Fruit fly (Drosophila melanogaster) whole organism, prepupa: Measurements from ENCODE around the gene crn.

Source experiments
- Blimp-1 ChIP-seq: fragments of 200-800 bp; sonication (Bioruptor generic); optimal IDR thresholded peaks from 3 replicates; lab custom pipeline; 2017; ENCODE audit warnings: missing biosample characterization, missing genetic modification characterization, mild to moderate bottlenecking, moderate library complexity, missing genetic modification reagents
- CG10669 ChIP-seq: fragments of 200-800 bp; sonication (Bioruptor generic); optimal IDR thresholded peaks from 3 replicates; lab custom pipeline; 2018; ENCODE audit warnings: missing biosample characterization, mild to moderate bottlenecking, missing genetic modification characterization, moderate library complexity
- CG11294 ChIP-seq: fragments of 200-800 bp; sonication (Bioruptor generic); IDR thresholded peaks from 2 replicates; pipeline ENCODE4 v1.3.6; 2022; ENCODE audit warnings: missing biosample characterization, missing genetic modification characterization
- CG11762 ChIP-seq: fragments of 200-800 bp; sonication (Bioruptor generic); optimal IDR thresholded peaks from 3 replicates; lab custom pipeline; 2016; ENCODE audit warnings: missing biosample characterization, missing genetic modification characterization; ENCODE audit not compliant: insufficient read depth
- CG1621 ChIP-seq: fragments of 200-800 bp; sonication (Bioruptor generic); optimal IDR thresholded peaks from 3 replicates; lab custom pipeline; 2018; ENCODE audit warnings: missing biosample characterization, mild to moderate bottlenecking, missing genetic modification characterization
- CG16779 ChIP-seq: fragments of 200-800 bp; sonication (Bioruptor generic); optimal IDR thresholded peaks from 3 replicates; lab custom pipeline; 2017; ENCODE audit warnings: missing biosample characterization, mild to moderate bottlenecking, missing genetic modification characterization
- CG3032 ChIP-seq: fragments of 200-800 bp; optimal IDR thresholded peaks from 2 replicates; lab custom pipeline; 2019; ENCODE audit warnings: missing biosample characterization, mild to moderate bottlenecking, missing genetic modification characterization, moderate library complexity
- CG31627 ChIP-seq: fragments of 200-800 bp; sonication (Bioruptor generic); optimal IDR thresholded peaks from 3 replicates; lab custom pipeline; 2016; ENCODE audit warnings: missing biosample characterization, missing genetic modification characterization
- CG32006 ChIP-seq: fragments of 200-800 bp; sonication (Bioruptor generic); optimal IDR thresholded peaks from 3 replicates; lab custom pipeline; 2017; ENCODE audit warnings: missing biosample characterization, mild to moderate bottlenecking, missing genetic modification characterization
- CG34406 ChIP-seq: fragments of 200-800 bp; sonication (Bioruptor generic); optimal IDR thresholded peaks from 3 replicates; lab custom pipeline; 2016; ENCODE audit warnings: missing biosample characterization, missing genetic modification characterization
- CG3919 ChIP-seq: fragments of 200-800 bp; sonication (Bioruptor generic); optimal IDR thresholded peaks from 3 replicates; lab custom pipeline; 2016; ENCODE audit warnings: missing biosample characterization, missing genetic modification characterization
- CG4318 ChIP-seq: fragments of 200-800 bp; sonication (Bioruptor generic); optimal IDR thresholded peaks from 3 replicates; lab custom pipeline; 2017; ENCODE audit warnings: missing biosample characterization, mild to moderate bottlenecking, missing genetic modification characterization
- CG6163 ChIP-seq: fragments of 200-800 bp; sonication (Bioruptor generic); IDR thresholded peaks from 3 replicates; pipeline ENCODE4 v1.3.6; 2022; ENCODE audit warnings: missing biosample characterization, missing genetic modification characterization
- CG6276 ChIP-seq: fragments of 200-800 bp; sonication (Bioruptor generic); optimal IDR thresholded peaks from 2 replicates; lab custom pipeline; 2017; ENCODE audit warnings: missing biosample characterization, mild to moderate bottlenecking, missing genetic modification characterization
- CG6792 ChIP-seq: fragments of 200-800 bp; sonication (Bioruptor generic); optimal IDR thresholded peaks from 3 replicates; lab custom pipeline; 2016; ENCODE audit warnings: missing biosample characterization, missing genetic modification characterization
- CG6808 ChIP-seq: fragments of 200-800 bp; sonication (Bioruptor generic); optimal IDR thresholded peaks from 3 replicates; lab custom pipeline; 2017; ENCODE audit warnings: missing biosample characterization, missing genetic modification characterization, mild to moderate bottlenecking, moderate library complexity, missing genetic modification reagents
- CG6854 ChIP-seq: fragments of 200-800 bp; sonication (Bioruptor generic); optimal IDR thresholded peaks from 2 replicates; lab custom pipeline; 2017; ENCODE audit warnings: missing biosample characterization, mild to moderate bottlenecking, missing genetic modification characterization
- CG7368 ChIP-seq: fragments of 200-800 bp; sonication (Bioruptor generic); optimal IDR thresholded peaks from 3 replicates; lab custom pipeline; 2016; ENCODE audit warnings: missing biosample characterization, missing genetic modification characterization
- CG8119 ChIP-seq: fragments of 200-800 bp; sonication (Bioruptor generic); IDR thresholded peaks from 3 replicates; pipeline ENCODE4 v1.3.6; 2022; ENCODE audit warnings: missing biosample characterization, missing genetic modification characterization
- CG8319 ChIP-seq: fragments of 200-800 bp; sonication (Bioruptor generic); optimal IDR thresholded peaks from 3 replicates; lab custom pipeline; 2016; ENCODE audit warnings: missing biosample characterization, missing genetic modification characterization
- CG9139 ChIP-seq: fragments of 200-800 bp; sonication (Bioruptor generic); optimal IDR thresholded peaks from 3 replicates; lab custom pipeline; 2017; ENCODE audit warnings: missing biosample characterization, mild to moderate bottlenecking, missing genetic modification characterization
- Eip75B ChIP-seq: fragments of 200-800 bp; sonication (Bioruptor generic); optimal IDR thresholded peaks from 3 replicates; lab custom pipeline; 2016; ENCODE audit warnings: missing biosample characterization, missing genetic modification characterization
- Eip78C ChIP-seq: fragments of 200-800 bp; sonication (Bioruptor generic); peaks from one replicate; lab custom pipeline; 2016; ENCODE audit warnings: missing biosample characterization, missing genetic modification characterization
- Eip93F ChIP-seq: fragments of 200-800 bp; sonication (Bioruptor generic); optimal IDR thresholded peaks from 2 replicates; lab custom pipeline; 2016; ENCODE audit warnings: missing biosample characterization, mild to moderate bottlenecking, missing genetic modification characterization
- Ets21C ChIP-seq: fragments of 200-800 bp; sonication (Bioruptor generic); optimal IDR thresholded peaks from 3 replicates; lab custom pipeline; 2016; ENCODE audit warnings: missing biosample characterization, missing genetic modification characterization
- Ets96B ChIP-seq: fragments of 200-800 bp; optimal IDR thresholded peaks from 2 replicates; lab custom pipeline; 2019; ENCODE audit warnings: missing biosample characterization, mild to moderate bottlenecking, missing genetic modification characterization, moderate library complexity
- Gug ChIP-seq: fragments of 200-800 bp; sonication (Bioruptor generic); IDR thresholded peaks from 2 replicates; pipeline ENCODE4 v1.3.6; 2022; ENCODE audit warnings: missing biosample characterization, missing genetic modification characterization
- Hr38 ChIP-seq: sonication (Bioruptor generic); optimal IDR thresholded peaks from 2 replicates; lab custom pipeline; 2016; ENCODE audit warnings: missing biosample characterization, missing genetic modification characterization
- Hr39 ChIP-seq: fragments of 200-800 bp; sonication (Bioruptor generic); optimal IDR thresholded peaks from 2 replicates; lab custom pipeline; 2016; ENCODE audit warnings: missing biosample characterization, missing genetic modification characterization
- Hr4 ChIP-seq: fragments of 200-800 bp; sonication (Bioruptor generic); optimal IDR thresholded peaks from 3 replicates; lab custom pipeline; 2016; ENCODE audit warnings: missing biosample characterization, missing genetic modification characterization
- Met ChIP-seq: fragments of 200-800 bp; sonication (Bioruptor generic); optimal IDR thresholded peaks from 3 replicates; lab custom pipeline; 2016; ENCODE audit warnings: missing biosample characterization, missing genetic modification characterization
- Sox102F ChIP-seq: fragments of 200-800 bp; sonication (Bioruptor generic); optimal IDR thresholded peaks from 2 replicates; lab custom pipeline; 2016; ENCODE audit warnings: missing biosample characterization, mild to moderate bottlenecking, missing genetic modification characterization
- Sox14 ChIP-seq: fragments of 200-800 bp; sonication (Bioruptor generic); optimal IDR thresholded peaks from 3 replicates; lab custom pipeline; 2016; ENCODE audit warnings: missing biosample characterization, missing genetic modification characterization
- Sox15 ChIP-seq: fragments of 200-800 bp; sonication (Bioruptor generic); optimal IDR thresholded peaks from 3 replicates; lab custom pipeline; 2016; ENCODE audit warnings: missing biosample characterization, missing genetic modification characterization
- achi ChIP-seq: fragments of 200-800 bp; sonication (Bioruptor generic); optimal IDR thresholded peaks from 3 replicates; lab custom pipeline; 2016; ENCODE audit warnings: missing biosample characterization, missing genetic modification characterization
- acj6 ChIP-seq: fragments of 200-800 bp; sonication (Bioruptor generic); optimal IDR thresholded peaks from 3 replicates; lab custom pipeline; 2016; ENCODE audit warnings: missing biosample characterization, missing genetic modification characterization
- dac ChIP-seq: fragments of 200-800 bp; sonication (Bioruptor generic); optimal IDR thresholded peaks from 2 replicates; lab custom pipeline; 2017; ENCODE audit warnings: missing biosample characterization, mild to moderate bottlenecking, missing genetic modification characterization
- dsx ChIP-seq: fragments of 200-800 bp; optimal IDR thresholded peaks from 3 replicates; lab custom pipeline; 2019; ENCODE audit warnings: missing biosample characterization, mild to moderate bottlenecking, missing genetic modification characterization, moderate library complexity; ENCODE audit not compliant: poor library complexity, severe bottlenecking
- eg ChIP-seq: fragments of 200-800 bp; sonication (Bioruptor generic); IDR thresholded peaks from 3 replicates; pipeline ENCODE4 v1.3.6; 2022; ENCODE audit warnings: missing biosample characterization, missing genetic modification characterization
- fd59A ChIP-seq: fragments of 200-800 bp; sonication (Bioruptor generic); optimal IDR thresholded peaks from 2 replicates; lab custom pipeline; 2017; ENCODE audit warnings: missing biosample characterization, mild to moderate bottlenecking, missing genetic modification characterization, missing genetic modification reagents
- fd85E ChIP-seq: fragments of 200-800 bp; sonication (Bioruptor generic); optimal IDR thresholded peaks from 3 replicates; lab custom pipeline; 2016; ENCODE audit warnings: missing biosample characterization, missing genetic modification characterization
- fkh ChIP-seq: fragments of 200-800 bp; sonication (Bioruptor generic); optimal IDR thresholded peaks from 3 replicates; lab custom pipeline; 2017; ENCODE audit warnings: missing biosample characterization, mild to moderate bottlenecking, missing genetic modification characterization, moderate library complexity
- lz ChIP-seq: fragments of 200-800 bp; sonication (Bioruptor generic); optimal IDR thresholded peaks from 3 replicates; lab custom pipeline; 2016; ENCODE audit warnings: missing biosample characterization, missing genetic modification characterization
- net ChIP-seq: fragments of 200-800 bp; sonication (Bioruptor generic); optimal IDR thresholded peaks from 3 replicates; lab custom pipeline; 2016; ENCODE audit warnings: missing biosample characterization, missing genetic modification characterization
- salr ChIP-seq, 2 experiments: fragments of 200-800 bp; sonication (Bioruptor generic); optimal IDR thresholded peaks; 3 replicates each; lab custom pipeline; 2016 to 2018; ENCODE audit warnings: missing biosample characterization in 2 of 2, missing genetic modification characterization in 2 of 2, mild to moderate bottlenecking in 1 of 2
- spab ChIP-seq: fragments of 200-800 bp; sonication (Bioruptor generic); optimal IDR thresholded peaks from 2 replicates; lab custom pipeline; 2017; ENCODE audit warnings: missing biosample characterization, mild to moderate bottlenecking, missing genetic modification characterization, missing genetic modification reagents
- ss ChIP-seq, 2 experiments: fragments of 200-800 bp; sonication (Bioruptor generic); optimal IDR thresholded peaks; 2 replicates in 1 of 2; 3 replicates in 1 of 2; lab custom pipeline; 2017 to 2018; ENCODE audit warnings: mild to moderate bottlenecking in 2 of 2, missing biosample characterization in 2 of 2, missing genetic modification characterization in 2 of 2, moderate library complexity in 1 of 2
- svp ChIP-seq: fragments of 200-800 bp; sonication (Bioruptor generic); peaks from one replicate; lab custom pipeline; 2016; ENCODE audit warnings: missing biosample characterization, missing genetic modification characterization
- topi ChIP-seq: fragments of 200-800 bp; sonication (Bioruptor generic); optimal IDR thresholded peaks from 3 replicates; lab custom pipeline; 2016; ENCODE audit warnings: missing biosample characterization, missing genetic modification characterization
- vri ChIP-seq: fragments of 200-800 bp; sonication (Bioruptor generic); optimal IDR thresholded peaks from 3 replicates; lab custom pipeline; 2016; ENCODE audit warnings: missing biosample characterization, mild to moderate bottlenecking, missing genetic modification characterization

The crn gene

DNA sequence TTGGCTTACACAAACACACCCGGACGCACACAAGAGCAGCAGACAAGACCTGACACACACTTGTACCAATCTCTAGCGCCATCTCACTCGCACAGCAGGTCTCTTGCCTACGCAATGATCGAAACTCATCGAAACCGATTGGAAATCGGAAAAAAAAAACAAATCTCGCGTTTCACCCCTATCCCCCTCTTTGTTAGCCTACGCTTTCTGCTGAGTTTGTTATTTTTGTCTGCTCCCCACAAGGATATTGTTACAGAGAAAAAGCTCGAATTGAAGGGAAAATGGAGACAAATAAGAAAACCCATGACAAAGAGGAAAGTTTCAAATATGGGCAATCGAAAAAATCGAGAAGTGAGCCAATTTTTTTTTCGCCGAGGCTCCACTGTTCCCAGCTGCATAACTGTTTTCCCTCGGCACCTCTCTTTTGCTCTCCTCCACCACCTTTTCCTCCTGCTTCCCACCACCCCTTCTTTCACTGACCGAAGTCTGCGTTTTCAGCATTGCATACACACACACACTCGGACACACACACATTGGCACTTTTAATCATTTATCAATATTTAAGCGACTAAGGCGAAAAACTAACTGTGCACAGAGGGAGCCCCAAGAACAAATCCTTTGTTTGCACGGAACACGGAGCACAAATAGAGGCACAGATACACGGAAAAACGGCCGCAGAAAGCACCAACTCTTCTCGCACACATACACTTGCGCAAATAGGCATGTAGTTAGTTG is 20.2 kb upstream of the crn start:
- TF ChIP-seq CG34406 (GFP tag; lab: Kevin White, UChicago): peak; percentile 44
- peak; percentile 28 for TF ChIP-seq CG6854 (GFP tag; lab: Kevin White, UChicago)
- peak; percentile 68 for TF ChIP-seq svp (GFP tag; lab: Kevin White, UChicago)
- TF ChIP-seq Sox14 (GFP tag; lab: Kevin White, UChicago): peak; percentile 75
- peak; percentile 29 for TF ChIP-seq CG10669 (GFP tag; lab: Kevin White, UChicago)
- TF ChIP-seq CG3032 (tag; lab: Kevin White, UChicago): no peak
- no peak for TF ChIP-seq Sox102F (GFP tag; lab: Kevin White, UChicago)
- TF ChIP-seq dsx (GFP tag; lab: Kevin White, UChicago): no peak
- TF ChIP-seq salr (GFP tag; optimal IDR thresholded peaks at IDR 0.05; lab: Kevin White, UChicago): peak in 1 of 2 experiments; percentile 11
- no peak for TF ChIP-seq Ets96B (tag; lab: Kevin White, UChicago)
- peak; percentile 40 for TF ChIP-seq Met (GFP tag; lab: Kevin White, UChicago)
- peak; percentile 59 for TF ChIP-seq Hr4 (GFP tag; lab: Kevin White, UChicago)
- TF ChIP-seq achi: peak; percentile 41
- TF ChIP-seq CG6276: peak; percentile 44
- TF ChIP-seq Ets21C (GFP tag; lab: Kevin White, UChicago): peak; percentile 3
- TF ChIP-seq CG7368 (GFP tag; lab: Kevin White, UChicago): peak; percentile 20
- peak; percentile 44 for TF ChIP-seq CG6792
- peak; percentile 47 for TF ChIP-seq lz
- peak; percentile 40 for TF ChIP-seq topi (GFP tag; lab: Kevin White, UChicago)
- peak; percentile 45 for TF ChIP-seq dac (GFP tag; lab: Kevin White, UChicago)
- peak; percentile 48 for TF ChIP-seq net (GFP tag; lab: Kevin White, UChicago)
- peak; percentile 8 to 57 for TF ChIP-seq ss (GFP tag; optimal IDR thresholded peaks at IDR 0.05; lab: Kevin White, UChicago)
- no peak for TF ChIP-seq CG11762 (GFP tag; lab: Kevin White, UChicago)
- TF ChIP-seq CG3919 (GFP tag; lab: Kevin White, UChicago): no peak
- no peak for TF ChIP-seq fd85E (GFP tag; lab: Kevin White, UChicago)
- 0 out of 3 replicates have a peak, but pooled peaks have one; percentile 58 for TF ChIP-seq CG6163 (GFP tag; lab: Robert Waterston, UW)
- TF ChIP-seq Sox15 (GFP tag; lab: Kevin White, UChicago): peak; percentile 52
- TF ChIP-seq CG4318 (GFP tag; lab: Kevin White, UChicago): peak; percentile 50
- TF ChIP-seq fkh (GFP tag; lab: Kevin White, UChicago): peak; percentile 67
- TF ChIP-seq Hr38 (GFP tag; lab: Kevin White, UChicago): no peak
- TF ChIP-seq fd59A (GFP tag; lab: Kevin White, UChicago): peak; percentile 19
- TF ChIP-seq Gug (GFP tag; lab: Robert Waterston, UW): peak; percentile 46; the same call in 1 of the 2 replicates
- peak; percentile 60 for TF ChIP-seq Eip78C (GFP tag; lab: Kevin White, UChicago)
- TF ChIP-seq acj6 (GFP tag; lab: Kevin White, UChicago): peak; percentile 55
- TF ChIP-seq vri: peak; percentile 48
- no peak for TF ChIP-seq CG16779 (tag; lab: Kevin White, UChicago)
- peak; percentile 75 for TF ChIP-seq CG32006
- TF ChIP-seq spab (GFP tag; lab: Kevin White, UChicago): no peak
- peak; percentile 55 for TF ChIP-seq Hr39 (GFP tag; lab: Kevin White, UChicago)
- peak; percentile 34 for TF ChIP-seq CG8319 (GFP tag; lab: Kevin White, UChicago)
- no peak for TF ChIP-seq CG11294
- TF ChIP-seq Eip75B (GFP tag; lab: Kevin White, UChicago): peak; percentile 27
- TF ChIP-seq Eip93F (GFP tag; lab: Kevin White, UChicago): no peak
- no peak for TF ChIP-seq CG9139 (GFP tag; lab: Kevin White, UChicago)
- peak; percentile 29 for TF ChIP-seq CG6808 (GFP tag; lab: Kevin White, UChicago)
- TF ChIP-seq CG1621 (tag; lab: Kevin White, UChicago): no peak
- peak; percentile 46; the same call in 1 of the 3 replicates for TF ChIP-seq CG8119 (GFP tag; lab: Robert Waterston, UW)
- TF ChIP-seq Blimp-1: no peak
- TF ChIP-seq CG31627 (GFP tag; lab: Kevin White, UChicago): peak; percentile 54
- TF ChIP-seq eg (GFP tag; lab: Robert Waterston, UW): peak; percentile 65; the same call in 2 of the 3 replicates
